Worm (Caenorhabditis elegans) whole organism, L1 larva: ENCODE results near the gene T05E12.6.

Source experiments
- F16B12.6 ChIP-seq: fragments of 150-350 bp; optimal IDR thresholded peaks from 2 replicates; lab custom pipeline; 2014; ENCODE audit warnings: missing biosample characterization, missing genetic modification characterization
- aly-2 ChIP-seq: fragments of 150-350 bp; optimal IDR thresholded peaks from 2 replicates; lab custom pipeline; 2014; ENCODE audit warnings: missing biosample characterization, missing genetic modification characterization
- blmp-1 ChIP-seq: fragments of 150-350 bp; optimal IDR thresholded peaks from 2 replicates; lab custom pipeline; 2014; ENCODE audit warnings: missing biosample characterization, missing genetic modification characterization
- ceh-88 ChIP-seq: fragments of 200-800 bp; sonication (Bioruptor generic); IDR thresholded peaks from 2 replicates; pipeline ENCODE4 v1.3.6; 2022; ENCODE audit warnings: missing genetic modification characterization, missing compliant biosample characterization
- ceh-90 ChIP-seq: sonication (generic microtip); optimal IDR thresholded peaks from 2 replicates; lab custom pipeline; 2016; ENCODE audit warnings: missing genetic modification characterization, missing compliant biosample characterization
- efl-1 ChIP-seq, 4 experiments: fragments of 150-350 bp; optimal IDR thresholded peaks in 3 of 4; peaks in 1 of 4; 1 replicate in 1 of 4; 2 replicates in 3 of 4; lab custom pipeline; 2014; ENCODE audit warnings: missing biosample characterization in 2 of 4, missing genetic modification characterization in 2 of 4, missing genetic modification reagents in 2 of 4
- egl-13 ChIP-seq: sonication (generic microtip); optimal IDR thresholded peaks from 2 replicates; lab custom pipeline; 2016; ENCODE audit warnings: missing genotype, missing genetic modification reagents, missing genetic modification characterization, missing compliant biosample characterization
- egl-27 ChIP-seq, 2 experiments: fragments of 150-350 bp in 1 of 2; sonication (generic microtip); optimal IDR thresholded peaks; 3 replicates each; lab custom pipeline; 2017 to 2018; ENCODE audit warnings: missing biosample characterization in 2 of 2, missing genetic modification characterization in 2 of 2, missing genetic modification reagents in 2 of 2
- elt-3 ChIP-seq, 6 experiments: fragments of 150-350 bp in 1 of 6; sonication (generic microtip); optimal IDR thresholded peaks; 2 replicates each; lab custom pipeline; 2017 to 2018; ENCODE audit warnings: missing biosample characterization in 6 of 6, missing genetic modification characterization in 6 of 6, inconsistent platforms in 1 of 6
- fkh-4 ChIP-seq: sonication (generic microtip); optimal IDR thresholded peaks from 2 replicates; lab custom pipeline; 2016; ENCODE audit warnings: missing compliant biosample characterization, missing genetic modification characterization, borderline replicate concordance
- grh-1 ChIP-seq: fragments of 200-800 bp; sonication (Bioruptor generic); IDR thresholded peaks from 2 replicates; pipeline ENCODE4 v1.3.6; 2022; ENCODE audit warnings: missing genetic modification reagents, missing genetic modification characterization, missing compliant biosample characterization
- hlh-4 ChIP-seq: sonication (generic microtip); optimal IDR thresholded peaks from 2 replicates; lab custom pipeline; 2016; ENCODE audit warnings: mild to moderate bottlenecking, missing genetic modification characterization, missing compliant biosample characterization
- lin-15B ChIP-seq: fragments of 150-350 bp; sonication (generic microtip); optimal IDR thresholded peaks from 3 replicates; lab custom pipeline; 2014; ENCODE audit warnings: missing biosample characterization, missing genetic modification characterization
- lin-39 ChIP-seq: fragments of 150-350 bp; optimal IDR thresholded peaks from 2 replicates; lab custom pipeline; 2014; ENCODE audit warnings: missing biosample characterization, missing genetic modification reagents, missing genetic modification characterization
- lir-3 ChIP-seq: sonication (generic microtip); optimal IDR thresholded peaks from 2 replicates; lab custom pipeline; 2016; ENCODE audit warnings: mild to moderate bottlenecking, missing genetic modification characterization, moderate library complexity, missing compliant biosample characterization; ENCODE audit not compliant: poor library complexity
- mef-2 ChIP-seq: fragments of 150-350 bp; optimal IDR thresholded peaks from 2 replicates; lab custom pipeline; 2014; ENCODE audit warnings: missing biosample characterization, missing genetic modification characterization
- nhr-11 ChIP-seq: fragments of 150-350 bp; optimal IDR thresholded peaks from 2 replicates; lab custom pipeline; 2014; ENCODE audit warnings: missing biosample characterization, missing genetic modification characterization
- nhr-47 ChIP-seq: sonication (generic microtip); optimal IDR thresholded peaks from 2 replicates; lab custom pipeline; 2016; ENCODE audit warnings: mild to moderate bottlenecking, missing genetic modification characterization, moderate library complexity, missing compliant biosample characterization
- nhr-77 ChIP-seq: fragments of 150-350 bp; optimal IDR thresholded peaks from 2 replicates; lab custom pipeline; 2014; ENCODE audit warnings: missing biosample characterization, missing genetic modification characterization
- nhr-85 ChIP-seq: sonication (generic microtip); peaks from one replicate; lab custom pipeline; 2016; ENCODE audit warnings: missing genetic modification characterization, inconsistent platforms, missing compliant biosample characterization
- nhr-90 ChIP-seq: sonication (generic microtip); optimal IDR thresholded peaks from 2 replicates; lab custom pipeline; 2016; ENCODE audit warnings: mild to moderate bottlenecking, missing genetic modification characterization, missing compliant biosample characterization; ENCODE audit not compliant: poor library complexity
- pag-3 ChIP-seq: sonication (generic microtip); optimal IDR thresholded peaks from 2 replicates; lab custom pipeline; 2017; ENCODE audit warnings: missing genetic modification characterization, mild to moderate bottlenecking, missing compliant biosample characterization, antibody characterized with exemption, borderline replicate concordance; ENCODE audit not compliant: insufficient read depth
- pqm-1 ChIP-seq: sonication (generic microtip); optimal IDR thresholded peaks from 3 replicates; lab custom pipeline; 2017; ENCODE audit warnings: missing biosample characterization, missing genetic modification characterization
- skn-1 ChIP-seq: fragments of 150-350 bp; optimal IDR thresholded peaks from 2 replicates; lab custom pipeline; 2014; ENCODE audit warnings: missing biosample characterization, missing genetic modification characterization
- snpc-4 ChIP-seq: fragments of 150-350 bp; optimal IDR thresholded peaks from 2 replicates; lab custom pipeline; 2014; ENCODE audit warnings: missing biosample characterization, missing genetic modification characterization
- sox-4 ChIP-seq: sonication (generic microtip); optimal IDR thresholded peaks from 2 replicates; lab custom pipeline; 2016; ENCODE audit warnings: missing genetic modification characterization, missing compliant biosample characterization
- tbx-2 ChIP-seq: sonication (generic microtip); optimal IDR thresholded peaks from 2 replicates; lab custom pipeline; 2016; ENCODE audit warnings: missing genetic modification characterization, missing compliant biosample characterization
- tlp-1 ChIP-seq: fragments of 150-350 bp; optimal IDR thresholded peaks from 2 replicates; lab custom pipeline; 2014; ENCODE audit warnings: missing biosample characterization, missing genetic modification characterization
- unc-62 ChIP-seq: fragments of 150-350 bp; optimal IDR thresholded peaks from 2 replicates; lab custom pipeline; 2014; ENCODE audit warnings: missing biosample characterization, missing genetic modification reagents, missing genetic modification characterization
- unc-98 ChIP-seq: fragments of 200-800 bp; sonication (Bioruptor generic); IDR thresholded peaks from 2 replicates; pipeline ENCODE4 v1.3.6; 2022; ENCODE audit warnings: missing genetic modification characterization, missing compliant biosample characterization
- zag-1 ChIP-seq: fragments of 150-350 bp; optimal IDR thresholded peaks from 2 replicates; lab custom pipeline; 2014; ENCODE audit warnings: missing biosample characterization, missing genetic modification characterization
- ztf-11 ChIP-seq, 2 experiments: sonication (generic microtip); optimal IDR thresholded peaks; 2 replicates each; lab custom pipeline; 2016 to 2017; ENCODE audit warnings: missing genetic modification characterization in 2 of 2, missing biosample characterization in 1 of 2, missing compliant biosample characterization in 1 of 2
- ztf-4 ChIP-seq: fragments of 150-350 bp; optimal IDR thresholded peaks from 2 replicates; lab custom pipeline; 2014; ENCODE audit warnings: missing biosample characterization, missing genetic modification characterization

Gene T05E12.6

DNA sequence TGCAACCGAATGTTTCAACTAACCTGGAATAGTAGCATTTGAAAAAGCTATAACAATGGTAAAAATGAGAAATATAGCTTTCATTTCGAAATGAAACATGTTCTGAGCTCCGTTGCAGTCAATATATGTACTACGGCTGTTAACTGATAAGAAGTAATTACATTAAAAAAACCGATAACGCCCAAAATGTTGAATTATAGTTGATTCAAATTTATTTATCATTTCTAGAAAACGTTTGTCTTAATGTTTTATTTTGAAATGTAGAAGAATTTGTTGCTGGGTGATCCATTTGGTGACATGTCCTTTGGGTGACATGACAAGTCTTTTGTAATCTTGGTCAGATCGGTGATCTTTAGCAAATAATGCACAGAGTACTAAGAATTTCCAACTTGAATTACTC, at the start of gene T05E12.6:
TSS of gene T05E12.6 (minus strand) at position 101 of the 400 bp plus-strand sequence.
- TF ChIP-seq tlp-1 (tag; lab: Kevin White, UChicago) = no peak
- TF ChIP-seq snpc-4 = no peak
- no peak for TF ChIP-seq sox-4 (tag; lab: Kevin White, UChicago)
- no peak for TF ChIP-seq hlh-4
- TF ChIP-seq ceh-90 (tag; lab: Kevin White, UChicago) = no peak
- no peak for TF ChIP-seq unc-62 (GFP tag; lab: Kevin White, UChicago)
- TF ChIP-seq ztf-11 (tag; optimal IDR thresholded peaks at IDR 0.05; lab: Kevin White, UChicago) = no peak
- TF ChIP-seq egl-13 (tag; lab: Kevin White, UChicago) = no peak
- no peak for TF ChIP-seq ceh-88
- no peak for TF ChIP-seq tbx-2 (tag; lab: Kevin White, UChicago)
- no peak for TF ChIP-seq egl-27 (tag; optimal IDR thresholded peaks at IDR 0.05; lab: Kevin White, UChicago)
- no peak for TF ChIP-seq blmp-1 (tag; lab: Kevin White, UChicago)
- TF ChIP-seq pag-3 (tag; lab: Kevin White, UChicago) = no peak
- no peak for TF ChIP-seq fkh-4 (tag; lab: Kevin White, UChicago)
- TF ChIP-seq lin-39 (tag; lab: Kevin White, UChicago) = no peak
- TF ChIP-seq grh-1 (GFP tag; lab: Robert Waterston, UW) = no peak
- no peak for TF ChIP-seq lir-3 (tag; lab: Kevin White, UChicago)

DNA sequence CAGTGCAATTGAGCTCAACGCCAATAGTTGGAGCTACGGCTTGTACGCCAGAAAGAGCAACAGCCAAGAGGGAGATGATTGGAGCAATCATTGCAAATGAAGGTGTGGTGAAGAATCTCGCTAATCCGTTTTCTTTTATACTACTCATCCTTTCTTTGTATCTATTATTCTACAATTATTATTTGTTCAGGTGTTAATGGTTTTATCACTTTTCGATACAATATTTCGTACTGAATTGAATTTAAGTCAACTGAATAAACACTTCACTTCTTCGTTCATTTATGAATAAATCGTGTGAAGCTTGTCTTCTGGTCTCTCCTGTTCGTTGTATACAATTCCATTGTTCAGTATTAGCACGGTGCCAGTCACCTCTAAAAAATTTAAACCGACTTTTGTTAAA, 19.1 kb upstream of the T05E12.6 start, which contains the start of gene ZK218.11:
TSS of gene ZK218.11 (minus strand) at position 101 of the 400 bp plus-strand sequence.
- TF ChIP-seq blmp-1 (tag; lab: Kevin White, UChicago) (no peak), ztf-4 (no peak), nhr-77 (tag; lab: Kevin White, UChicago) (no peak), elt-3 (tag; optimal IDR thresholded peaks at IDR 0.05; lab: Kevin White, UChicago) (no peak), lin-15B (tag; lab: Kevin White, UChicago) (no peak), fkh-4 (tag; lab: Kevin White, UChicago) (no peak), skn-1 (tag; lab: Kevin White, UChicago) (no peak), pqm-1 (no peak)
- TF ChIP-seq, all 84 proteins: peak for 0

DNA sequence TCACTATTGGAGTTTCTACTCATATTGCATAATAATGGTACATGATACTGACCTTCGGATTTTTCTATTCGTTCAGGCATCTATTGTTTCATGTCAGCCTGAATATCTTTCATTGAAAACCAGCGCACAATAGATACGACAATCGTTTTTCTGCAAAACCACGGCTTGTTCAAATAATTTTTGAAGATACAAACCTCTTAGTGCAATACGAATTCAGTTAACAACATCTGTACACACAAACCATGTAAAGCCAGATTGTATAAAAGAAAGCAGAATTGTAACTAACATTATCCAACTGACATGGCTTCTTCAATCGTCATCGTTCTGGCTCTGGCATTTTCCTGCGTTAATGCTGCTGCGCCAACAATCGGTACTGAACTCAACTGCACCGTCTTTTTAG, 16.2 kb upstream of the T05E12.6 start, which contains the start of gene ZK218.7:
TSS of gene ZK218.7 (plus strand) at position 301 of the 400 bp plus-strand sequence.
- TF ChIP-seq nhr-11 (no peak), efl-1 (optimal IDR thresholded peaks at IDR 0.05; lab: Kevin White, UChicago) (no peak), efl-1 (GFP tag; optimal IDR thresholded peaks at IDR 0.05 in 1 of 2; lab: Kevin White, UChicago) (peak in 1 of 2 experiments; percentile 28)
- TF ChIP-seq, all 84 proteins: peak for 1

DNA sequence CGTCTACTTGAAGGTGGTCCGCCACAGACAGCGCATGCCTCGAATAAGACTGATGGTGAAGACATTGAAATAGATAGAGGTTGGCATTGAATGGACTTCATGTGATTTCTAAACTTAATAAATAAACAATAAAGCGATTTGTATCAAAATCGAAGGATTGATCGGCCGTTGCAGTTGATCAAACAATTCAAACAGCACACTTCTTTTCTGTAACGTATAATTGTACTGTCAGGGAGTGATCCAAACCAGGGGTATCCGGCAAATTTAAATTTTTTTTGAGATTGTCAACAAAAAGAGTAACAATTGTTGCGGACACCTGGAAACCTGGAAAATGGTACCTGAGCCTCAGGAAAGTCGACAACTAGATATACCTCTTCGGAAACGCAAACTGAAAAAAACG, 15.3 kb upstream of the T05E12.6 start, which contains the start of gene nhr-248:
TSS of gene nhr-248 (minus strand) at position 101 of the 400 bp plus-strand sequence.
- no peak for TF ChIP-seq nhr-47
- no peak for TF ChIP-seq nhr-90 (tag; lab: Kevin White, UChicago)
- TF ChIP-seq aly-2 (tag; lab: Kevin White, UChicago) = no peak
- TF ChIP-seq pqm-1 = no peak
- TF ChIP-seq efl-1 (optimal IDR thresholded peaks at IDR 0.05; lab: Kevin White, UChicago) = no peak
- peak in 1 of 2 experiments; percentile 66 for TF ChIP-seq efl-1 (GFP tag; optimal IDR thresholded peaks at IDR 0.05 in 1 of 2; lab: Kevin White, UChicago)

DNA sequence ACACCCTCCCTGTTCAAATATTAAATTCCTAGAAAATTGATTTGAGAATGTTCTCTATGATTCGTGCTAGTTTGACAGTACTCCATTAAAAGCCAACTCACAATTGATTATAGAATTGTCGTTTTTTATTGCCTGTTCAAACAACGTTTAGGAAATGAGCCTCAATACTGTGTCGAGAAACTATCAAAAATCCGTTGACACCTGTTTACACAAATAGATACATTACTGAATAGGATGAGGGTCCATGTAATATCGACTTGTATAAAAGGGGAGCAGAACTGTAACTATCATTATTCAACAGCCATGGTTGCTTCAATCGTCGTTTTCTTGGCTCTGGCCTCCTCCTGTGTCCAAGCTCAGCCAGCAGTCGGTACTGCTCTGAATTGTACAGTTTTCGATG, 11.6 kb upstream of the T05E12.6 start, which contains the start of gene ZK218.5:
TSS of gene ZK218.5 (plus strand) at position 301 of the 400 bp plus-strand sequence.
- TF ChIP-seq lin-39 (tag; lab: Kevin White, UChicago) (no peak), mef-2 (tag; lab: Kevin White, UChicago) (no peak), unc-98 (GFP tag; lab: Robert Waterston, UW) (no peak), nhr-85 (no peak), zag-1 (tag; lab: Kevin White, UChicago) (no peak), hlh-4 (no peak), F16B12.6 (tag; lab: Kevin White, UChicago) (no peak), ceh-90 (tag; lab: Kevin White, UChicago) (no peak), nhr-47 (no peak), pqm-1 (no peak)
- TF ChIP-seq, all 84 proteins: peak for 0
